Fruit fly (Drosophila melanogaster) whole organism, embryonic: ENCODE data around the gene CG9316.

Experiments used
- Abd-B ChIP-seq: fragments of 200-800 bp; sonication (Bioruptor generic); optimal IDR thresholded peaks from 2 replicates; lab custom pipeline; 2018; ENCODE audit warnings: missing biosample characterization, mild to moderate bottlenecking, missing genetic modification characterization, moderate library complexity
- Adf1 ChIP-seq: fragments of 200-800 bp; sonication (Bioruptor generic); IDR thresholded peaks from 2 replicates; pipeline ENCODE4 v1.3.6; 2022; ENCODE audit warnings: missing biosample characterization, missing genetic modification characterization
- Blimp-1 ChIP-seq: fragments of 200-800 bp; sonication (Bioruptor generic); optimal IDR thresholded peaks from 3 replicates; lab custom pipeline; 2018; ENCODE audit warnings: missing biosample characterization, missing genetic modification characterization, mild to moderate bottlenecking, moderate library complexity, missing genetic modification reagents
- CG10431 ChIP-seq: fragments of 200-800 bp; sonication (Bioruptor generic); optimal IDR thresholded peaks from 3 replicates; lab custom pipeline; 2018; ENCODE audit warnings: missing biosample characterization, mild to moderate bottlenecking, missing genetic modification characterization
- CG10462 ChIP-seq: fragments of 200-800 bp; sonication (Bioruptor generic); optimal IDR thresholded peaks from 2 replicates; lab custom pipeline; 2016; ENCODE audit warnings: missing biosample characterization, missing genetic modification characterization
- CG10654 ChIP-seq: fragments of 200-800 bp; sonication (Bioruptor generic); optimal IDR thresholded peaks from 2 replicates; lab custom pipeline; 2016; ENCODE audit warnings: missing biosample characterization, missing genetic modification characterization
- CG11085 ChIP-seq: fragments of 200-800 bp; sonication (Bioruptor generic); IDR thresholded peaks from 2 replicates; pipeline ENCODE4 v1.3.6; 2022; ENCODE audit warnings: missing biosample characterization, missing genetic modification characterization
- CG11560 ChIP-seq: fragments of 200-800 bp; sonication (Bioruptor generic); IDR thresholded peaks from 3 replicates; pipeline ENCODE4 v1.3.6; 2022; ENCODE audit warnings: missing biosample characterization, missing genetic modification characterization
- CG12104 ChIP-seq: fragments of 200-800 bp; sonication (Bioruptor generic); optimal IDR thresholded peaks from 3 replicates; lab custom pipeline; 2016; ENCODE audit warnings: missing biosample characterization, missing genetic modification characterization
- CG12236 ChIP-seq: fragments of 200-800 bp; sonication (Bioruptor generic); optimal IDR thresholded peaks from 2 replicates; lab custom pipeline; 2016; ENCODE audit warnings: missing biosample characterization, missing genetic modification characterization
- CG18262 ChIP-seq: fragments of 200-800 bp; optimal IDR thresholded peaks from 3 replicates; lab custom pipeline; 2019; ENCODE audit warnings: missing biosample characterization, mild to moderate bottlenecking, missing genetic modification characterization, moderate library complexity
- CG2889 ChIP-seq: fragments of 200-800 bp; sonication (Bioruptor generic); IDR thresholded peaks from 3 replicates; pipeline ENCODE4 v1.3.6; 2022; ENCODE audit warnings: missing biosample characterization, missing genetic modification characterization
- CG30431 ChIP-seq: fragments of 200-800 bp; sonication (Bioruptor generic); optimal IDR thresholded peaks from 2 replicates; lab custom pipeline; 2017; ENCODE audit warnings: missing biosample characterization, missing genetic modification characterization
- CG32532 ChIP-seq: fragments of 200-800 bp; sonication (Bioruptor generic); IDR thresholded peaks from 2 replicates; pipeline ENCODE4 v1.3.6; 2022; ENCODE audit warnings: missing biosample characterization, missing genetic modification characterization
- CG4820 ChIP-seq: fragments of 200-800 bp; sonication (Bioruptor generic); optimal IDR thresholded peaks from 3 replicates; lab custom pipeline; 2016; ENCODE audit warnings: missing biosample characterization, missing genetic modification characterization
- CG6254 ChIP-seq: fragments of 200-800 bp; sonication (Bioruptor generic); optimal IDR thresholded peaks from 3 replicates; lab custom pipeline; 2017; ENCODE audit warnings: mild to moderate bottlenecking, missing biosample characterization, missing genetic modification reagents, missing genetic modification characterization
- CG7839 ChIP-seq: fragments of 200-800 bp; sonication (Bioruptor generic); optimal IDR thresholded peaks from 3 replicates; lab custom pipeline; 2018; ENCODE audit warnings: missing biosample characterization, mild to moderate bottlenecking, missing genetic modification characterization, moderate library complexity
- CG8089 ChIP-seq: fragments of 200-800 bp; sonication (Bioruptor generic); optimal IDR thresholded peaks from 3 replicates; lab custom pipeline; 2016; ENCODE audit warnings: missing biosample characterization, missing genetic modification characterization
- CG8290 ChIP-seq, 3 experiments: fragments of 200-800 bp; sonication (Bioruptor generic); optimal IDR thresholded peaks; 2 replicates each; lab custom pipeline; 2016 to 2019; ENCODE audit warnings: missing biosample characterization in 3 of 3, missing genetic modification characterization in 3 of 3, mild to moderate bottlenecking in 2 of 3, moderate library complexity in 1 of 3
- Chrac-16 ChIP-seq: fragments of 200-800 bp; sonication (Bioruptor generic); optimal IDR thresholded peaks from 3 replicates; lab custom pipeline; 2016; ENCODE audit warnings: missing biosample characterization, missing genetic modification characterization
- Dek ChIP-seq: fragments of 200-800 bp; sonication (Bioruptor generic); optimal IDR thresholded peaks from 3 replicates; lab custom pipeline; 2019; ENCODE audit warnings: missing biosample characterization, mild to moderate bottlenecking, missing genetic modification characterization, moderate library complexity
- HLH3B ChIP-seq: fragments of 200-800 bp; sonication (Bioruptor generic); IDR thresholded peaks from 2 replicates; pipeline ENCODE4 v1.3.6; 2022; ENCODE audit warnings: missing biosample characterization, missing genetic modification characterization
- HmgZ ChIP-seq: fragments of 200-800 bp; sonication (Bioruptor generic); optimal IDR thresholded peaks from 2 replicates; lab custom pipeline; 2018; ENCODE audit warnings: missing biosample characterization, mild to moderate bottlenecking, missing genetic modification characterization
- Hmx ChIP-seq: fragments of 200-800 bp; sonication (Bioruptor generic); optimal IDR thresholded peaks from 2 replicates; lab custom pipeline; 2016; ENCODE audit warnings: missing biosample characterization, missing genetic modification characterization
- Hr51 ChIP-seq, 2 experiments: fragments of 200-800 bp; sonication (Bioruptor generic); optimal IDR thresholded peaks; 2 replicates in 1 of 2; 3 replicates in 1 of 2; lab custom pipeline; 2016 to 2018; ENCODE audit warnings: missing biosample characterization in 2 of 2, missing genetic modification characterization in 2 of 2, mild to moderate bottlenecking in 1 of 2, moderate library complexity in 1 of 2
- Lim3 ChIP-seq: fragments of 200-800 bp; sonication (Bioruptor generic); IDR thresholded peaks from 2 replicates; pipeline ENCODE4 v1.3.6; 2022; ENCODE audit warnings: missing biosample characterization, missing genetic modification characterization
- Lpt ChIP-seq: fragments of >200 bp; optimal IDR thresholded peaks from 2 replicates; lab custom pipeline; 2018; ENCODE audit warnings: missing biosample characterization, missing genetic modification characterization
- Myb ChIP-seq: fragments of 200-800 bp; sonication (Bioruptor generic); optimal IDR thresholded peaks from 2 replicates; lab custom pipeline; 2016; ENCODE audit warnings: missing biosample characterization, missing genetic modification characterization
- PHDP ChIP-seq: fragments of 200-800 bp; sonication (Bioruptor generic); optimal IDR thresholded peaks from 3 replicates; lab custom pipeline; 2018; ENCODE audit warnings: missing biosample characterization, mild to moderate bottlenecking, missing genetic modification characterization, moderate library complexity
- Six4 ChIP-seq: fragments of 200-800 bp; sonication (Bioruptor generic); optimal IDR thresholded peaks from 2 replicates; lab custom pipeline; 2016; ENCODE audit warnings: missing biosample characterization, missing genetic modification characterization
- Ssrp ChIP-seq: fragments of 200-800 bp; sonication (Bioruptor generic); optimal IDR thresholded peaks from 2 replicates; lab custom pipeline; 2018; ENCODE audit warnings: missing biosample characterization, mild to moderate bottlenecking, missing genetic modification characterization, moderate library complexity
- Taf1 ChIP-seq: fragments of 200-800 bp; sonication (Bioruptor generic); IDR thresholded peaks from 2 replicates; pipeline ENCODE4 v1.3.6; 2022; ENCODE audit warnings: missing biosample characterization, missing genetic modification characterization
- Tbp ChIP-seq: fragments of >200 bp; optimal IDR thresholded peaks from 2 replicates; lab custom pipeline; 2018; ENCODE audit warnings: missing biosample characterization, missing genetic modification characterization
- ato ChIP-seq: fragments of 200-800 bp; sonication (Bioruptor generic); IDR thresholded peaks from 2 replicates; pipeline ENCODE4 v1.3.6; 2022; ENCODE audit warnings: missing biosample characterization, missing genetic modification characterization; ENCODE audit not compliant: partially characterized antibody
- bsh ChIP-seq, 2 experiments: fragments of 200-800 bp; sonication (Bioruptor generic); optimal IDR thresholded peaks; 2 replicates each; lab custom pipeline; 2017 to 2018; ENCODE audit warnings: mild to moderate bottlenecking in 2 of 2, missing biosample characterization in 2 of 2, missing genetic modification characterization in 2 of 2, moderate library complexity in 1 of 2
- btn ChIP-seq: fragments of 200-800 bp; sonication (Bioruptor generic); optimal IDR thresholded peaks from 2 replicates; lab custom pipeline; 2016; ENCODE audit warnings: missing biosample characterization, missing genetic modification characterization
- cg ChIP-seq: fragments of 200-800 bp; sonication (Bioruptor generic); optimal IDR thresholded peaks from 3 replicates; lab custom pipeline; 2019; ENCODE audit warnings: missing biosample characterization, mild to moderate bottlenecking, missing genetic modification characterization, moderate library complexity
- dmrt99B ChIP-seq: fragments of 200-800 bp; sonication (Bioruptor generic); optimal IDR thresholded peaks from 2 replicates; lab custom pipeline; 2018; ENCODE audit warnings: missing biosample characterization, mild to moderate bottlenecking, missing genetic modification characterization, moderate library complexity
- dysf ChIP-seq: fragments of 200-800 bp; sonication (Bioruptor generic); IDR thresholded peaks from 3 replicates; pipeline ENCODE4 v1.3.6; 2022; ENCODE audit warnings: missing biosample characterization, missing genetic modification characterization
- eve ChIP-seq, 2 experiments: fragments of >200 bp; optimal IDR thresholded peaks; 2 replicates each; lab custom pipeline; 2017; ENCODE audit warnings: missing biosample characterization in 2 of 2, missing genetic modification characterization in 2 of 2
- eyg ChIP-seq: fragments of 200-800 bp; sonication (Bioruptor generic); optimal IDR thresholded peaks from 3 replicates; lab custom pipeline; 2016; ENCODE audit warnings: missing biosample characterization, missing genetic modification characterization
- ftz-f1 ChIP-seq: fragments of 200-800 bp; sonication (Bioruptor generic); optimal IDR thresholded peaks from 2 replicates; lab custom pipeline; 2016; ENCODE audit warnings: missing biosample characterization, missing genetic modification characterization
- grau ChIP-seq: fragments of 200-800 bp; optimal IDR thresholded peaks from 3 replicates; lab custom pipeline; 2019; ENCODE audit warnings: missing biosample characterization, mild to moderate bottlenecking, missing genetic modification characterization, moderate library complexity
- klu ChIP-seq: fragments of 200-800 bp; sonication (Bioruptor generic); IDR thresholded peaks from 2 replicates; pipeline ENCODE4 v1.3.6; 2022; ENCODE audit warnings: missing biosample characterization, missing genetic modification characterization
- onecut ChIP-seq: fragments of 200-800 bp; sonication (Bioruptor generic); IDR thresholded peaks from 2 replicates; pipeline ENCODE4 v1.3.6; 2022; ENCODE audit warnings: missing biosample characterization, missing genetic modification characterization
- pfk ChIP-seq: fragments of 200-800 bp; sonication (Bioruptor generic); optimal IDR thresholded peaks from 2 replicates; lab custom pipeline; 2018; ENCODE audit warnings: missing biosample characterization, mild to moderate bottlenecking, missing genetic modification characterization, moderate library complexity
- ranshi ChIP-seq: fragments of 200-800 bp; sonication (Bioruptor generic); IDR thresholded peaks from 2 replicates; pipeline ENCODE4 v1.3.6; 2022; ENCODE audit warnings: missing biosample characterization, missing genetic modification characterization
- ro ChIP-seq: fragments of 200-800 bp; sonication (Bioruptor generic); IDR thresholded peaks from 2 replicates; pipeline ENCODE4 v1.3.6; 2022; ENCODE audit warnings: missing biosample characterization, missing genetic modification characterization
- salm ChIP-seq: fragments of 200-800 bp; sonication (Bioruptor generic); optimal IDR thresholded peaks from 2 replicates; lab custom pipeline; 2018; ENCODE audit warnings: missing biosample characterization, mild to moderate bottlenecking, missing genetic modification characterization
- tx ChIP-seq: fragments of 200-800 bp; sonication (Bioruptor generic); optimal IDR thresholded peaks from 2 replicates; lab custom pipeline; 2016; ENCODE audit warnings: missing biosample characterization, missing genetic modification characterization

Gene CG9316

DNA sequence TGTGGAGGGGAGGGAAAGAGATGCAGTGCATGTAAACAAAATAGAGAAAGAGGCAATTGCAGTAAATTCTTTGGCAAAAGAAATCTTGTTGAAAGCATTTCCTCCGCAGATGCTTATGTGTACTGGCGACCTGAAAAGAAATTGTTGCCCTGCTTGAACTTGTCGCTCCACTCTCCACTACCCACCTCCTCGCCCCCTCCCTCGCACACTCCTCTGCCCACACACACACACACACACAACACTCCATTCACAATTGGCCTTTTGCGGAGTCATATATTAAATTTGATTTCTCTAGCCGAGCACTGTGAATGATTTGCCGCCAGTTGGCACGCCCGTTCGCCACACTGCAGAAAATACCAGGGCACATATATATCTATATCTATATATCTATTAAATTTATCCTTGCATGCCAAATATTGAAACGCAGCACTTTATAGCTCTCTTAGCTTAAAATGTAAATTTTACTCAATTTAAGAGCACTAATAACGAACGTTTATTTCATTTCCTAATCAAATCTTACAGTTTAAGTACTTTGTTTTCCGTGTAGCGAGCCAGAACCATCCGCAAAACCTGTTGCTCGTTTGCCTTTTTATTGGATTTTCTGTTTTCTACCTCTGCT is 32.6 kb upstream of the CG9316 start (continued):
- peak; percentile 1 for TF ChIP-seq btn (GFP tag; lab: Kevin White, UChicago)
- TF ChIP-seq klu (GFP tag; lab: Robert Waterston, UW): peak; percentile 78
- TF ChIP-seq Abd-B (GFP tag; lab: Kevin White, UChicago): peak; percentile 55
- peak; percentile 11 for TF ChIP-seq CG12236 (GFP tag; lab: Kevin White, UChicago)
- TF ChIP-seq CG10654: peak; percentile 19
- peak; percentile 71 for TF ChIP-seq Taf1 (GFP tag; lab: Robert Waterston, UW)
- peak; percentile 55 for TF ChIP-seq Chrac-16
- TF ChIP-seq Hmx (GFP tag; lab: Kevin White, UChicago): no peak
- TF ChIP-seq Myb (GFP tag; lab: Kevin White, UChicago): peak; percentile 19
- TF ChIP-seq HLH3B: peak; percentile 55; the same call in 1 of the 2 replicates
- peak; percentile 34 for TF ChIP-seq Ssrp (tag; lab: Kevin White, UChicago)
- TF ChIP-seq CG32532 (GFP tag; lab: Robert Waterston, UW): peak; percentile 90
- TF ChIP-seq CG8089 (GFP tag; lab: Kevin White, UChicago): no peak
- no peak for TF ChIP-seq salm (tag; lab: Kevin White, UChicago)
- TF ChIP-seq CG18262: peak; percentile 68
- peak; percentile 34 for TF ChIP-seq eyg
- TF ChIP-seq HmgZ (tag; lab: Kevin White, UChicago): peak; percentile 31
- no peak for TF ChIP-seq Lpt
- TF ChIP-seq ato (GFP tag; lab: Robert Waterston, UW): no peak
- TF ChIP-seq grau: peak; percentile 74
- peak; percentile 46 for TF ChIP-seq Six4
- TF ChIP-seq CG10462 (GFP tag; lab: Kevin White, UChicago): no peak
- TF ChIP-seq CG7839: peak; percentile 77
- TF ChIP-seq CG2889 (GFP tag; lab: Robert Waterston, UW): peak; percentile 42; the same call in 1 of the 3 replicates
- TF ChIP-seq onecut (GFP tag; lab: Robert Waterston, UW): peak; percentile 52
- TF ChIP-seq cg: no peak
- peak; percentile 41 to 60 for TF ChIP-seq Hr51 (GFP tag; optimal IDR thresholded peaks at IDR 0.05; lab: Kevin White, UChicago)
- peak; percentile 61 for TF ChIP-seq CG6254 (GFP tag; lab: Kevin White, UChicago)
- TF ChIP-seq Blimp-1 (GFP tag; lab: Kevin White, UChicago): peak; percentile 62
- TF ChIP-seq Lim3: no peak
- TF ChIP-seq CG8290 (GFP tag; optimal IDR thresholded peaks at IDR 0.05; lab: Kevin White, UChicago): no peak
- peak in 1 of 2 experiments; percentile 35 for TF ChIP-seq CG8290 (tag; optimal IDR thresholded peaks at IDR 0.05; lab: Kevin White, UChicago)
- peak; percentile 62; the same call in 1 of the 2 replicates for TF ChIP-seq CG11085 (GFP tag; lab: Robert Waterston, UW)
- peak; percentile 80 for TF ChIP-seq ranshi
- TF ChIP-seq pfk: no peak
- no peak for TF ChIP-seq CG10431 (GFP tag; lab: Kevin White, UChicago)
- TF ChIP-seq eve (GFP tag; optimal IDR thresholded peaks at IDR 0.05; lab: Kevin White, UChicago): no peak
- TF ChIP-seq dmrt99B: peak; percentile 72
- TF ChIP-seq CG12104: peak; percentile 15
- peak; percentile 63 for TF ChIP-seq PHDP (tag; lab: Kevin White, UChicago)
- no peak for TF ChIP-seq Tbp (GFP tag; lab: Kevin White, UChicago)
- TF ChIP-seq CG30431 (GFP tag; lab: Kevin White, UChicago): peak; percentile 10
- peak; percentile 30 for TF ChIP-seq tx (GFP tag; lab: Kevin White, UChicago)
- 0 out of 2 replicates have a peak, but pooled peaks have one; percentile 18 for TF ChIP-seq ro (GFP tag; lab: Robert Waterston, UW)
- TF ChIP-seq ftz-f1: peak; percentile 21
- peak; percentile 59; the same call in 1 of the 3 replicates for TF ChIP-seq CG11560 (tag; lab: Robert Waterston, UW)
- TF ChIP-seq Adf1 (GFP tag; lab: Robert Waterston, UW): peak; percentile 20; the same call in 1 of the 2 replicates
- peak; percentile 52 to 65 for TF ChIP-seq bsh (GFP tag; optimal IDR thresholded peaks at IDR 0.05; lab: Kevin White, UChicago)
- peak; percentile 53 for TF ChIP-seq Dek
- TF ChIP-seq CG4820 (GFP tag; lab: Kevin White, UChicago): peak; percentile 31
- TF ChIP-seq dysf (GFP tag; lab: Robert Waterston, UW): peak; percentile 89
